Worm (Caenorhabditis elegans): Measurements from ENCODE around the gene snx-1.

DNA sequence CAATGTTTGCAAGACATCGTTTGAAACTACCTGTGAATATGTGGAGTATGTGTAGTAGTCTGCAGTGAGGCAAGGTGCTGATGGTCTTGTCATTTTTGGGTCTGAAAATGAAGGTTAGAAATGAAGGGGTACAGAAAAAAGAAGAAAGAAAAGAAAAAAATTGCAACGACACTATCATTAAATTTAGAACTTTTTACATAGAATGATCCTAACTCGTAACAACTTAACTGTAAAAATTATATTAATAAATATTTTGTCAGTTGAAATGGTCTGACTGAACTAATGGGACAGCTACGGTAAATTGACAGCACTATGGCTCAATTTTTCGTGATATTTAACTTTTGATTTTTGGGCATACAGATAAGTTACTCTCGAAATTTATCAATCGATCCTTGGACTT lies 9.5 kb upstream of the snx-1 start, which contains the start of gene C05D9.7:
- no peak for TF ChIP-seq elt-1 (tag; optimal IDR thresholded peaks at IDR 0.05; ENCODE audit: borderline replicate concordance, insufficient read depth)
- TF ChIP-seq unc-62 (GFP tag; optimal IDR thresholded peaks at IDR 0.05): no peak
- no peak for TF ChIP-seq lin-13 (tag; optimal IDR thresholded peaks at IDR 0.05)
- TF ChIP-seq unc-39 (tag; optimal IDR thresholded peaks at IDR 0.05): no peak
- TF ChIP-seq lin-32 (GFP tag; optimal IDR thresholded peaks at IDR 0.05): no peak
- no peak for TF ChIP-seq elt-3 (tag; optimal IDR thresholded peaks at IDR 0.05)
- no peak for TF ChIP-seq ztf-11 (tag; optimal IDR thresholded peaks at IDR 0.05)
- TF ChIP-seq ceh-39 (tag; optimal IDR thresholded peaks at IDR 0.05): no peak

Measured in whole organism, mixed stage, embryonic.